Worm (Caenorhabditis elegans) whole organism, L3 larva: ENCODE measurements around the gene F15E6.6.

ENCODE experiments used
- aly-2 ChIP-seq: fragments of 150-350 bp; optimal IDR thresholded peaks from 2 replicates; lab custom pipeline; 2014; ENCODE audit warnings: missing biosample characterization, missing genetic modification characterization
- ceh-82 ChIP-seq: fragments of 150-350 bp; optimal IDR thresholded peaks from 2 replicates; lab custom pipeline; 2014; ENCODE audit warnings: missing biosample characterization, missing genetic modification characterization
- egl-27 ChIP-seq: sonication (generic microtip); optimal IDR thresholded peaks from 4 replicates; lab custom pipeline; 2017; ENCODE audit warnings: missing biosample characterization, missing genetic modification reagents, missing genetic modification characterization
- fkh-10 ChIP-seq: sonication (generic microtip); optimal IDR thresholded peaks from 2 replicates; lab custom pipeline; 2017; ENCODE audit warnings: missing biosample characterization, missing genetic modification reagents, missing genetic modification characterization
- nfya-1 ChIP-seq: sonication (generic microtip); optimal IDR thresholded peaks from 2 replicates; lab custom pipeline; 2017; ENCODE audit warnings: missing genetic modification characterization, mild to moderate bottlenecking, missing compliant biosample characterization, antibody characterized with exemption, moderate library complexity; ENCODE audit not compliant: insufficient read depth
- nhr-11 ChIP-seq: fragments of 150-350 bp; optimal IDR thresholded peaks from 2 replicates; lab custom pipeline; 2014; ENCODE audit warnings: missing biosample characterization, missing genetic modification characterization
- nhr-237 ChIP-seq: fragments of 150-350 bp; optimal IDR thresholded peaks from 2 replicates; lab custom pipeline; 2014; ENCODE audit warnings: missing biosample characterization, missing genetic modification characterization
- nhr-25 ChIP-seq: sonication (generic microtip); optimal IDR thresholded peaks from 2 replicates; lab custom pipeline; 2017; ENCODE audit warnings: missing biosample characterization, missing genetic modification characterization
- nhr-28 ChIP-seq: fragments of 150-350 bp; optimal IDR thresholded peaks from 2 replicates; lab custom pipeline; 2014; ENCODE audit warnings: missing biosample characterization, missing genetic modification characterization
- tbx-2 ChIP-seq: sonication (generic microtip); optimal IDR thresholded peaks from 2 replicates; lab custom pipeline; 2016; ENCODE audit warnings: mild to moderate bottlenecking, missing genetic modification characterization, missing compliant biosample characterization

DNA sequence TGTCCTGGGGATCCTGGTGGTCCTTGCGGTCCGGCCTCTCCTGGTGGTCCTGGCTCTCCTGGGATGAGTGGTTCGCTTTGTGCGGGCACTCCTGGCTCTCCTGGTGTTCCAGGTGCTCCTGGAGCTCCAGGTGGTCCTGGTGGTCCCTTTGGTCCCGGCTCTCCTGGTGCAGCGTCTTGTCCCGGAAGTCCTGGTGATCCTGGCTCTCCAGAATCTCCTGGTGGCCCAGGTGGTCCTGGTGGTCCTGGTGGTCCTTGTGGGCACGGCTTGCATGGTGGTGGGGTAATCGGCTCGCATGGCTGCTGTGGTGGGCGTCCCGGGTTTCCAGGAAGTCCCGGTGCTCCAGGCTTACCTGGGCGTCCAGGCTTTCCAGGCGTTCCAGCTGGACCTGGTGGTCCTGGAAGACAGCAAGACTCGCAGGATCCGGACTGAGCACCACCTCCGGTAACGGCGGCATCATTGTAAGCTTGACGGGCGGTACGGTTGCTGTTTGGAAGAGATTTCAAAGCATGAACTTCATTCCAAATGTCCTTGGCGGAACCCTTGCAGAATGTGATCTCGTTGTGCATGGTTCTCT is 40.0 kb downstream of the F15E6.6 start:
- TF ChIP-seq tbx-2, result no peak
- TF ChIP-seq egl-27, result no peak
- no peak for TF ChIP-seq nhr-28
- no peak for TF ChIP-seq nhr-11 (tag; lab: Kevin White, UChicago)
- no peak for TF ChIP-seq nhr-237 (tag; lab: Kevin White, UChicago)
- TF ChIP-seq nfya-1 (tag; lab: Kevin White, UChicago), result no peak
- TF ChIP-seq nhr-25 (tag; lab: Kevin White, UChicago), result no peak
- no peak for TF ChIP-seq aly-2 (tag; lab: Kevin White, UChicago)
- no peak for TF ChIP-seq fkh-10 (GFP tag; lab: Kevin White, UChicago)
- TF ChIP-seq ceh-82 (tag; lab: Kevin White, UChicago), result no peak
